Fruit fly (Drosophila melanogaster) whole organism, pupa: ENCODE data around the gene CG10116.

ENCODE experiments used
- CG10348 ChIP-seq: fragments of 200-800 bp; sonication (Bioruptor generic); IDR thresholded peaks from 2 replicates; pipeline ENCODE4 v1.3.6; 2022; ENCODE audit warnings: missing biosample characterization, missing genetic modification characterization
- CG12605 ChIP-seq: fragments of 200-800 bp; sonication (Bioruptor generic); IDR thresholded peaks from 2 replicates; pipeline ENCODE4 v1.3.6; 2022; ENCODE audit warnings: missing biosample characterization, missing genetic modification characterization
- CG13204 ChIP-seq: fragments of 200-800 bp; sonication (Bioruptor generic); optimal IDR thresholded peaks from 2 replicates; lab custom pipeline; 2018; ENCODE audit warnings: missing biosample characterization, mild to moderate bottlenecking, missing genetic modification characterization, moderate library complexity
- CG14655 ChIP-seq: fragments of 200-800 bp; sonication (Bioruptor generic); optimal IDR thresholded peaks from 3 replicates; lab custom pipeline; 2017; ENCODE audit warnings: mild to moderate bottlenecking, missing biosample characterization, missing genetic modification reagents, missing genetic modification characterization
- CG15710 ChIP-seq: fragments of 200-800 bp; sonication (Bioruptor generic); optimal IDR thresholded peaks from 2 replicates; lab custom pipeline; 2018; ENCODE audit warnings: missing biosample characterization, mild to moderate bottlenecking, missing genetic modification characterization, moderate library complexity
- CG34367 ChIP-seq: fragments of 200-800 bp; sonication (Bioruptor generic); optimal IDR thresholded peaks from 2 replicates; lab custom pipeline; 2018; ENCODE audit warnings: missing biosample characterization, mild to moderate bottlenecking, missing genetic modification characterization
- CG8159 ChIP-seq: fragments of 200-800 bp; sonication (Bioruptor generic); optimal IDR thresholded peaks from 3 replicates; lab custom pipeline; 2018; ENCODE audit warnings: missing biosample characterization, mild to moderate bottlenecking, missing genetic modification characterization, moderate library complexity
- CG8301 ChIP-seq: fragments of 200-800 bp; sonication (Bioruptor generic); optimal IDR thresholded peaks from 2 replicates; lab custom pipeline; 2018; ENCODE audit warnings: missing biosample characterization, mild to moderate bottlenecking, missing genetic modification characterization
- CG9948 ChIP-seq: fragments of 200-800 bp; sonication (Bioruptor generic); optimal IDR thresholded peaks from 2 replicates; lab custom pipeline; 2018; ENCODE audit warnings: missing biosample characterization, mild to moderate bottlenecking, missing genetic modification characterization, moderate library complexity
- EcR ChIP-seq: fragments of 200-800 bp; sonication (Bioruptor generic); optimal IDR thresholded peaks from 3 replicates; lab custom pipeline; 2019; ENCODE audit warnings: missing biosample characterization, missing genetic modification characterization, mild to moderate bottlenecking, moderate library complexity, missing genetic modification reagents
- Pif1A ChIP-seq: fragments of 200-800 bp; sonication (Bioruptor generic); optimal IDR thresholded peaks from 3 replicates; lab custom pipeline; 2016; ENCODE audit warnings: missing biosample characterization, missing genetic modification characterization
- Pif1B ChIP-seq: fragments of 200-800 bp; sonication (Bioruptor generic); optimal IDR thresholded peaks from 3 replicates; lab custom pipeline; 2016; ENCODE audit warnings: missing biosample characterization, missing genetic modification characterization
- Snoo ChIP-seq: fragments of 200-800 bp; sonication (Bioruptor generic); optimal IDR thresholded peaks from 3 replicates; lab custom pipeline; 2017; ENCODE audit warnings: missing biosample characterization, mild to moderate bottlenecking, missing genetic modification characterization, inconsistent platforms
- fd96Ca ChIP-seq: fragments of 200-800 bp; sonication (Bioruptor generic); IDR thresholded peaks from 3 replicates; pipeline ENCODE4 v1.3.6; 2022; ENCODE audit warnings: missing biosample characterization, missing genetic modification characterization

DNA sequence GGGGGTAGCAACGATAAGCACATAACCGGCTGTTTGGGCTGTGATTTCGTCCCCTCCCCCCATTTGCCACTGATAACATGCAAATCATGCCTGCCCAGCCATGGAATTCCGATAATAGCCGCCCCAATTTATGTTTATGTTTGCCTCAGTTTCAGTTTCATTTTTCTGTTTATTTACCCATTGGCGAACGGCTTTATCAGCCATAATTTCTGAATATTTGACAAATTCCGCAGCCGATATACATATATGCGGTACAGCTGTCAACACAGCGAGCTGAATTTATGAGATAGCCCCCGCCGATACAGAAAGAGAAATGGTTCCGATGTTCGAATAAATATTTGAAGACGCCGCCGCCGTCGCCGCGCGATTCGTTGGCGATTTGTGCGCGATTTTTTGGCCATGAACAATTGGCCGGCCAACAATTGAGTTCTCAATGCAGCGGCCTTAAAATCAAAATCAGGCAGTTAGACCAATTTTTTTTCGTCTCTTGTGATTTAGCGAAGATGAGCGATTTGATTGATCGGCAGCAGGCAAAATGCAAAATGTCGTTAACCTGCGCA lies 32.2 kb upstream of the CG10116 start:
- TF ChIP-seq fd96Ca (GFP tag; lab: Robert Waterston, UW) (no peak), CG9948 (tag; lab: Kevin White, UChicago) (no peak), CG8301 (tag; lab: Kevin White, UChicago) (no peak), CG10348 (no peak), CG12605 (GFP tag; lab: Robert Waterston, UW) (no peak), CG34367 (tag; lab: Kevin White, UChicago) (no peak), CG13204 (GFP tag; lab: Kevin White, UChicago) (no peak), Snoo (tag; lab: Kevin White, UChicago) (no peak), Pif1B (GFP tag; lab: Kevin White, UChicago) (no peak), EcR (no peak), CG15710 (tag; lab: Kevin White, UChicago) (no peak), Pif1A (GFP tag; lab: Kevin White, UChicago) (no peak), CG14655 (GFP tag; lab: Kevin White, UChicago) (no peak), CG8159 (tag; lab: Kevin White, UChicago) (no peak)
